Worm (Caenorhabditis elegans) whole organism, late embryonic: ENCODE data around the gene ZK381.62.

Source experiments
- ama-1 ChIP-seq: fragments of 150-350 bp; optimal IDR thresholded peaks from 2 replicates; lab custom pipeline; 2014
- ceh-14 ChIP-seq: sonication (generic microtip); optimal IDR thresholded peaks from 2 replicates; lab custom pipeline; 2016; ENCODE audit warnings: missing genotype, missing genetic modification characterization, missing compliant biosample characterization
- elt-4 ChIP-seq: sonication (generic microtip); optimal IDR thresholded peaks from 2 replicates; lab custom pipeline; 2016; ENCODE audit warnings: missing genetic modification characterization, missing compliant biosample characterization
- fkh-10 ChIP-seq: fragments of 150-350 bp; optimal IDR thresholded peaks from 2 replicates; lab custom pipeline; 2014; ENCODE audit warnings: missing biosample characterization, missing genetic modification reagents, missing genetic modification characterization
- hlh-15 ChIP-seq: sonication (generic microtip); optimal IDR thresholded peaks from 2 replicates; lab custom pipeline; 2016; ENCODE audit warnings: missing genetic modification characterization, missing compliant biosample characterization
- madf-2 ChIP-seq: sonication (generic microtip); optimal IDR thresholded peaks from 2 replicates; lab custom pipeline; 2017; ENCODE audit warnings: missing genetic modification characterization, missing compliant biosample characterization
- pag-3 ChIP-seq: sonication (generic microtip); optimal IDR thresholded peaks from 2 replicates; lab custom pipeline; 2016; ENCODE audit warnings: missing compliant biosample characterization, missing genetic modification characterization, borderline replicate concordance
- pqm-1 ChIP-seq: sonication (generic microtip); optimal IDR thresholded peaks from 2 replicates; lab custom pipeline; 2016; ENCODE audit warnings: missing genetic modification characterization, missing compliant biosample characterization
- rnt-1 ChIP-seq: sonication (generic microtip); optimal IDR thresholded peaks from 2 replicates; lab custom pipeline; 2016; ENCODE audit warnings: missing genetic modification characterization, missing compliant biosample characterization
- sox-2 ChIP-seq: fragments of 200-800 bp; sonication (Bioruptor generic); IDR thresholded peaks from 2 replicates; pipeline ENCODE4 v1.3.6; 2022; ENCODE audit warnings: missing genetic modification reagents, missing genetic modification characterization, missing compliant biosample characterization
- tbx-7 ChIP-seq: sonication (generic microtip); optimal IDR thresholded peaks from 2 replicates; lab custom pipeline; 2016; ENCODE audit warnings: missing genotype, missing genetic modification characterization, missing compliant biosample characterization
- unc-3 ChIP-seq, 2 experiments: fragments of 200-800 bp in 1 of 2; sonication (Bioruptor generic) in 1 of 2; sonication (generic microtip) in 1 of 2; conservative IDR thresholded peaks in 1 of 2; optimal IDR thresholded peaks in 1 of 2; 2 replicates each; pipeline versions ENCODE4 v1.3.6 to Lab custom; 2016 to 2022; ENCODE audit warnings: missing compliant biosample characterization in 2 of 2, missing genetic modification characterization in 2 of 2, missing genetic modification reagents in 1 of 2
- zip-5 ChIP-seq: sonication (generic microtip); optimal IDR thresholded peaks from 2 replicates; lab custom pipeline; 2016; ENCODE audit warnings: missing genetic modification characterization, missing compliant biosample characterization
- ztf-16 ChIP-seq: sonication (generic microtip); optimal IDR thresholded peaks from 2 replicates; lab custom pipeline; 2017; ENCODE audit warnings: missing genetic modification characterization, missing compliant biosample characterization

ce11 chrIV:7020630-7021029, 49.5 kb upstream of the ZK381.62 start:
- TF ChIP-seq rnt-1 (tag; lab: Kevin White, UChicago), result no peak
- no peak for TF ChIP-seq unc-3 (GFP tag; conservative IDR thresholded peaks at IDR 0.05; lab: Robert Waterston, UW)
- TF ChIP-seq unc-3 (tag; optimal IDR thresholded peaks at IDR 0.05; lab: Kevin White, UChicago), result no peak
- no peak for TF ChIP-seq ama-1
- no peak for TF ChIP-seq elt-4 (tag; lab: Kevin White, UChicago)
- TF ChIP-seq sox-2 (GFP tag; lab: Robert Waterston, UW), result no peak
- no peak for TF ChIP-seq tbx-7 (tag; lab: Kevin White, UChicago)
- TF ChIP-seq madf-2 (tag; lab: Kevin White, UChicago), result no peak
- TF ChIP-seq pag-3, result no peak
- TF ChIP-seq pqm-1 (tag; lab: Kevin White, UChicago), result no peak
- TF ChIP-seq ztf-16, result no peak
- TF ChIP-seq ceh-14 (tag; lab: Kevin White, UChicago), result no peak
- TF ChIP-seq hlh-15, result no peak
- no peak for TF ChIP-seq zip-5 (tag; lab: Kevin White, UChicago)
- TF ChIP-seq fkh-10 (GFP tag; lab: Kevin White, UChicago), result no peak
